Fruit fly (Drosophila melanogaster) whole organism, embryonic: ENCODE measurements around the gene msps.
A peak's percentile ranks its signal among the peaks of the same experiment; 100 is the strongest.

ENCODE experiments used
- CG10321 ChIP-seq: fragments of 200-800 bp; sonication (Bioruptor generic); IDR thresholded peaks from 2 replicates; pipeline ENCODE4 v1.3.6; 2022; ENCODE audit warnings: missing biosample characterization, missing genetic modification characterization
- CG10654 ChIP-seq: fragments of 200-800 bp; sonication (Bioruptor generic); optimal IDR thresholded peaks from 2 replicates; lab custom pipeline; 2016; ENCODE audit warnings: missing biosample characterization, missing genetic modification characterization
- CG11695 ChIP-seq: fragments of 200-800 bp; sonication (Bioruptor generic); IDR thresholded peaks from 3 replicates; pipeline ENCODE4 v1.3.6; 2022; ENCODE audit warnings: missing biosample characterization, missing genetic modification characterization
- CG11696 ChIP-seq: fragments of 200-800 bp; sonication (Bioruptor generic); IDR thresholded peaks from 2 replicates; pipeline ENCODE4 v1.3.6; 2022; ENCODE audit warnings: missing biosample characterization, missing genetic modification characterization
- CG14860 ChIP-seq: fragments of 200-800 bp; sonication (Bioruptor generic); IDR thresholded peaks from 3 replicates; pipeline ENCODE4 v1.3.6; 2022; ENCODE audit warnings: missing biosample characterization, missing genetic modification characterization; ENCODE audit not compliant: partially characterized antibody
- CG15011 ChIP-seq: fragments of 200-800 bp; sonication (Bioruptor generic); optimal IDR thresholded peaks from 3 replicates; lab custom pipeline; 2018; ENCODE audit warnings: missing biosample characterization, mild to moderate bottlenecking, missing genetic modification characterization
- CG1529 ChIP-seq: fragments of 200-800 bp; sonication (Bioruptor generic); optimal IDR thresholded peaks from 3 replicates; lab custom pipeline; 2018; ENCODE audit warnings: missing biosample characterization, missing genetic modification characterization
- CG15696 ChIP-seq: fragments of 200-800 bp; sonication (Bioruptor generic); optimal IDR thresholded peaks from 2 replicates; lab custom pipeline; 2019; ENCODE audit warnings: missing biosample characterization, mild to moderate bottlenecking, missing genetic modification characterization, moderate library complexity
- CG18619 ChIP-seq: fragments of 200-800 bp; sonication (Bioruptor generic); optimal IDR thresholded peaks from 3 replicates; lab custom pipeline; 2017; ENCODE audit warnings: missing biosample characterization, mild to moderate bottlenecking, missing genetic modification characterization
- CG18764 ChIP-seq: fragments of 200-800 bp; sonication (Bioruptor generic); optimal IDR thresholded peaks from 3 replicates; lab custom pipeline; 2016; ENCODE audit warnings: missing biosample characterization, missing genetic modification characterization
- CG3281 ChIP-seq: fragments of 200-800 bp; sonication (Bioruptor generic); optimal IDR thresholded peaks from 3 replicates; lab custom pipeline; 2017; ENCODE audit warnings: missing biosample characterization, mild to moderate bottlenecking, missing genetic modification characterization
- CG34422 ChIP-seq: fragments of 200-800 bp; sonication (Bioruptor generic); IDR thresholded peaks from 3 replicates; pipeline ENCODE4 v1.3.6; 2022; ENCODE audit warnings: missing biosample characterization, missing genetic modification characterization
- CG4282 ChIP-seq: fragments of 200-800 bp; sonication (Bioruptor generic); optimal IDR thresholded peaks from 2 replicates; lab custom pipeline; 2016; ENCODE audit warnings: missing biosample characterization, missing genetic modification characterization
- CG7745 ChIP-seq: fragments of 200-800 bp; sonication (Bioruptor generic); optimal IDR thresholded peaks from 2 replicates; lab custom pipeline; 2018; ENCODE audit warnings: missing biosample characterization, mild to moderate bottlenecking, missing genetic modification characterization, moderate library complexity
- CG7786 ChIP-seq: fragments of 200-800 bp; sonication (Bioruptor generic); optimal IDR thresholded peaks from 2 replicates; lab custom pipeline; 2016; ENCODE audit warnings: missing biosample characterization, missing genetic modification characterization
- CG7928 ChIP-seq: fragments of 200-800 bp; sonication (Bioruptor generic); optimal IDR thresholded peaks from 2 replicates; lab custom pipeline; 2017; ENCODE audit warnings: missing biosample characterization, mild to moderate bottlenecking, missing genetic modification characterization
- CG9932 ChIP-seq: fragments of 200-800 bp; sonication (Bioruptor generic); IDR thresholded peaks from 2 replicates; pipeline ENCODE4 v1.3.6; 2022; ENCODE audit warnings: missing biosample characterization, missing genetic modification characterization
- Chrac-16 ChIP-seq: fragments of 200-800 bp; sonication (Bioruptor generic); optimal IDR thresholded peaks from 3 replicates; lab custom pipeline; 2016; ENCODE audit warnings: missing biosample characterization, missing genetic modification characterization
- Dp ChIP-seq: fragments of 200-800 bp; sonication (Bioruptor generic); optimal IDR thresholded peaks from 2 replicates; lab custom pipeline; 2018; ENCODE audit warnings: missing biosample characterization, mild to moderate bottlenecking, missing genetic modification characterization, moderate library complexity
- E2f2 ChIP-seq: fragments of 200-800 bp; sonication (Bioruptor generic); IDR thresholded peaks from 2 replicates; pipeline ENCODE4 v1.3.6; 2022; ENCODE audit warnings: missing biosample characterization, missing genetic modification characterization
- MTF-1 ChIP-seq: fragments of 200-800 bp; sonication (Bioruptor generic); optimal IDR thresholded peaks from 2 replicates; lab custom pipeline; 2018; ENCODE audit warnings: missing biosample characterization, mild to moderate bottlenecking, missing genetic modification characterization, borderline replicate concordance
- Max ChIP-seq: fragments of 200-800 bp; sonication (Bioruptor generic); optimal IDR thresholded peaks from 2 replicates; lab custom pipeline; 2016; ENCODE audit warnings: missing biosample characterization, mild to moderate bottlenecking, missing genetic modification characterization
- NC2β ChIP-seq: fragments of 200-800 bp; sonication (Bioruptor generic); optimal IDR thresholded peaks from 2 replicates; lab custom pipeline; 2016; ENCODE audit warnings: missing biosample characterization, missing genetic modification characterization
- NfI ChIP-seq: fragments of 200-800 bp; sonication (Bioruptor generic); optimal IDR thresholded peaks from 3 replicates; lab custom pipeline; 2018; ENCODE audit warnings: missing biosample characterization, mild to moderate bottlenecking, missing genetic modification characterization, moderate library complexity
- ash1 ChIP-seq: fragments of 200-800 bp; sonication (Bioruptor generic); optimal IDR thresholded peaks from 2 replicates; lab custom pipeline; 2018; ENCODE audit warnings: missing biosample characterization, mild to moderate bottlenecking, missing genetic modification characterization
- cad ChIP-seq: fragments of >200 bp; optimal IDR thresholded peaks from 2 replicates; lab custom pipeline; 2017; ENCODE audit warnings: missing biosample characterization, missing genetic modification characterization
- cg ChIP-seq: fragments of 200-800 bp; sonication (Bioruptor generic); optimal IDR thresholded peaks from 3 replicates; lab custom pipeline; 2019; ENCODE audit warnings: missing biosample characterization, mild to moderate bottlenecking, missing genetic modification characterization, moderate library complexity
- croc ChIP-seq: fragments of 200-800 bp; sonication (Bioruptor generic); conservative IDR thresholded peaks from 3 replicates; pipeline ENCODE4 v1.3.6; 2022; ENCODE audit warnings: missing biosample characterization, missing genetic modification characterization
- disco-r ChIP-seq: fragments of 200-800 bp; sonication (Bioruptor generic); optimal IDR thresholded peaks from 2 replicates; lab custom pipeline; 2016; ENCODE audit warnings: missing biosample characterization, missing genetic modification characterization
- dmrt99B ChIP-seq: fragments of 200-800 bp; sonication (Bioruptor generic); optimal IDR thresholded peaks from 2 replicates; lab custom pipeline; 2018; ENCODE audit warnings: missing biosample characterization, mild to moderate bottlenecking, missing genetic modification characterization, moderate library complexity
- gem ChIP-seq: fragments of 200-800 bp; sonication (Bioruptor generic); optimal IDR thresholded peaks from 2 replicates; lab custom pipeline; 2019; ENCODE audit warnings: missing biosample characterization, mild to moderate bottlenecking, missing genetic modification characterization, moderate library complexity
- gro ChIP-seq: fragments of 200-800 bp; sonication (Bioruptor generic); optimal IDR thresholded peaks from 2 replicates; lab custom pipeline; 2016; ENCODE audit warnings: missing biosample characterization, missing genetic modification characterization
- jing ChIP-seq: fragments of 200-800 bp; sonication (Bioruptor generic); optimal IDR thresholded peaks from 2 replicates; lab custom pipeline; 2018; ENCODE audit warnings: missing biosample characterization, mild to moderate bottlenecking, missing genetic modification characterization
- jumu ChIP-seq: fragments of 200-800 bp; sonication (Bioruptor generic); optimal IDR thresholded peaks from 3 replicates; lab custom pipeline; 2016; ENCODE audit warnings: missing biosample characterization, missing genetic modification characterization
- klu ChIP-seq: fragments of 200-800 bp; sonication (Bioruptor generic); IDR thresholded peaks from 2 replicates; pipeline ENCODE4 v1.3.6; 2022; ENCODE audit warnings: missing biosample characterization, missing genetic modification characterization
- mld ChIP-seq: fragments of 200-800 bp; sonication (Bioruptor generic); IDR thresholded peaks from 3 replicates; pipeline ENCODE4 v1.3.6; 2022; ENCODE audit warnings: missing biosample characterization, missing genetic modification characterization; ENCODE audit not compliant: partially characterized antibody
- otp ChIP-seq: fragments of 200-800 bp; sonication (Bioruptor generic); IDR thresholded peaks from 3 replicates; pipeline ENCODE4, ENCODE4 v1.3.6; 2022; ENCODE audit warnings: missing biosample characterization, missing genetic modification characterization
- pan ChIP-seq, 4 experiments: fragments of >200 bp in 3 of 4; fragments of 200-800 bp in 1 of 4; sonication (Bioruptor generic) in 1 of 4; optimal IDR thresholded peaks in 3 of 4; IDR thresholded peaks in 1 of 4; 2 replicates each; pipeline versions ENCODE4 v1.3.6 to Lab custom; 2017 to 2022; ENCODE audit warnings: missing biosample characterization in 2 of 4, missing genetic modification characterization in 2 of 4, mixed read lengths in 1 of 4
- pho ChIP-seq: fragments of 200-800 bp; sonication (Bioruptor generic); optimal IDR thresholded peaks from 2 replicates; lab custom pipeline; 2016; ENCODE audit warnings: missing biosample characterization, missing genetic modification characterization
- prd ChIP-seq, 3 experiments: fragments of >200 bp in 2 of 3; fragments of 200-800 bp in 1 of 3; sonication (Bioruptor generic) in 1 of 3; optimal IDR thresholded peaks in 2 of 3; IDR thresholded peaks in 1 of 3; 2 replicates in 2 of 3; 3 replicates in 1 of 3; pipeline versions ENCODE4 v1.3.6 to Lab custom; 2017 to 2022; ENCODE audit warnings: missing biosample characterization in 1 of 3, missing genetic modification characterization in 1 of 3
- psq ChIP-seq: fragments of 200-800 bp; sonication (Bioruptor generic); optimal IDR thresholded peaks from 2 replicates; lab custom pipeline; 2017; ENCODE audit warnings: missing biosample characterization, missing genetic modification characterization
- rib ChIP-seq: fragments of 200-800 bp; sonication (Bioruptor generic); IDR thresholded peaks from 2 replicates; pipeline ENCODE4 v1.3.6; 2022; ENCODE audit warnings: missing biosample characterization, missing genetic modification characterization
- sc ChIP-seq, 3 experiments: fragments of >200 bp in 2 of 3; fragments of 200-800 bp in 1 of 3; sonication (Bioruptor generic) in 1 of 3; optimal IDR thresholded peaks; 2 replicates in 2 of 3; 3 replicates in 1 of 3; lab custom pipeline; 2017; ENCODE audit warnings: mild to moderate bottlenecking in 1 of 3, missing biosample characterization in 1 of 3, missing genetic modification characterization in 1 of 3, missing genetic modification reagents in 1 of 3
- stc ChIP-seq: fragments of 200-800 bp; sonication (Bioruptor generic); IDR thresholded peaks from 2 replicates; pipeline ENCODE4 v1.3.6; 2022; ENCODE audit warnings: missing biosample characterization, missing genetic modification characterization
- ttk ChIP-seq: fragments of 200-800 bp; sonication (Bioruptor generic); IDR thresholded peaks from 2 replicates; pipeline ENCODE4 v2.1.2; 2022; ENCODE audit warnings: missing biosample characterization, missing genetic modification characterization
- tx ChIP-seq: fragments of 200-800 bp; sonication (Bioruptor generic); optimal IDR thresholded peaks from 2 replicates; lab custom pipeline; 2016; ENCODE audit warnings: missing biosample characterization, missing genetic modification characterization
- zen ChIP-seq: fragments of 200-800 bp; sonication (Bioruptor generic); optimal IDR thresholded peaks from 3 replicates; lab custom pipeline; 2018; ENCODE audit warnings: missing biosample characterization, mild to moderate bottlenecking, missing genetic modification characterization, moderate library complexity

Gene msps

dm6 chr3R:16097661-16098329, 47.2 kb downstream of the msps start (continued):
- peak; percentile 60 for TF ChIP-seq jing (GFP tag; lab: Kevin White, UChicago)
- no peak for TF ChIP-seq sc (optimal IDR thresholded peaks at IDR 0.05; lab: Kevin White, UChicago)
- peak; percentile 58 for TF ChIP-seq sc (GFP tag; optimal IDR thresholded peaks at IDR 0.05; lab: Kevin White, UChicago)
- TF ChIP-seq CG15011 (GFP tag; lab: Kevin White, UChicago) = peak; percentile 21
- 0 out of 2 replicates have a peak, but pooled peaks have one; percentile 24 for TF ChIP-seq CG9932 (GFP tag; lab: Robert Waterston, UW)
- TF ChIP-seq CG18619 (GFP tag; lab: Kevin White, UChicago) = peak; percentile 56
- peak; percentile 50 for TF ChIP-seq MTF-1 (GFP tag; lab: Kevin White, UChicago)
- no peak for TF ChIP-seq ash1 (GFP tag; lab: Kevin White, UChicago)
- no peak for TF ChIP-seq pho (GFP tag; lab: Kevin White, UChicago)
- peak; percentile 41; the same call in 1 of the 2 replicates for TF ChIP-seq CG10321 (GFP tag; lab: Robert Waterston, UW)
- TF ChIP-seq CG14860 (GFP tag; lab: Robert Waterston, UW) = no peak
- 0 out of 2 replicates have a peak, but pooled peaks have one; percentile 30 for TF ChIP-seq CG11696 (GFP tag; lab: Robert Waterston, UW)
- peak; percentile 86 for TF ChIP-seq gem (tag; lab: Kevin White, UChicago)
- TF ChIP-seq CG7786 = peak; percentile 64
- peak; percentile 81; the same call in 2 of the 3 replicates for TF ChIP-seq CG34422 (GFP tag; lab: Robert Waterston, UW)
- peak; percentile 95 for TF ChIP-seq zen (tag; lab: Kevin White, UChicago)
- no peak for TF ChIP-seq mld (GFP tag; lab: Robert Waterston, UW)
- TF ChIP-seq ttk (GFP tag; lab: Robert Waterston, UW) = peak; percentile 59; the same call in 1 of the 2 replicates
- TF ChIP-seq rib = no peak
- peak; percentile 47 for TF ChIP-seq CG18764 (GFP tag; lab: Kevin White, UChicago)
- TF ChIP-seq croc (GFP tag; lab: Robert Waterston, UW) = peak; percentile 84
- peak; percentile 53 for TF ChIP-seq stc (GFP tag; lab: Robert Waterston, UW)
- peak; percentile 52 for TF ChIP-seq NfI
- peak; percentile 50 for TF ChIP-seq CG10654 (GFP tag; lab: Kevin White, UChicago)
- peak; percentile 42 for TF ChIP-seq tx (GFP tag; lab: Kevin White, UChicago)
- no peak for TF ChIP-seq CG7745
- TF ChIP-seq Dp (GFP tag; lab: Kevin White, UChicago) = no peak
- TF ChIP-seq CG15696 (tag; lab: Kevin White, UChicago) = peak; percentile 90
- TF ChIP-seq Chrac-16 (GFP tag; lab: Kevin White, UChicago) = peak; percentile 86
- peak; percentile 82 for TF ChIP-seq cg (GFP tag; lab: Kevin White, UChicago)
- no peak for TF ChIP-seq klu (GFP tag; lab: Robert Waterston, UW)
- no peak for TF ChIP-seq CG7928 (GFP tag; lab: Kevin White, UChicago)
- peak; percentile 70 for TF ChIP-seq Max (GFP tag; lab: Kevin White, UChicago)
- TF ChIP-seq disco-r (GFP tag; lab: Kevin White, UChicago) = peak; percentile 33
- TF ChIP-seq prd (optimal IDR thresholded peaks at IDR 0.05; lab: Kevin White, UChicago) = no peak
- peak; percentile 96 for TF ChIP-seq prd (GFP tag; IDR thresholded peaks at IDR 0.05; lab: Robert Waterston, UW)
- peak; percentile 72 for TF ChIP-seq jumu (GFP tag; lab: Kevin White, UChicago)
- TF ChIP-seq pan (optimal IDR thresholded peaks at IDR 0.05; lab: Kevin White, UChicago) = no peak
- TF ChIP-seq pan (GFP tag; optimal IDR thresholded peaks at IDR 0.05 in 1 of 2, IDR thresholded peaks at IDR 0.05 in 1 of 2) = peak in 1 of 2 experiments; percentile 75
- peak; percentile 70 for TF ChIP-seq NC2β (GFP tag; lab: Kevin White, UChicago)
- peak; percentile 81 for TF ChIP-seq CG11695 (GFP tag; lab: Robert Waterston, UW)
- peak; percentile 72 for TF ChIP-seq CG1529 (GFP tag; lab: Kevin White, UChicago)
- peak; percentile 67; the same call in 2 of the 3 replicates for TF ChIP-seq otp
- peak; percentile 8 for TF ChIP-seq psq (GFP tag; lab: Kevin White, UChicago)
- no peak for TF ChIP-seq cad (GFP tag; lab: Kevin White, UChicago)
- no peak for TF ChIP-seq gro (GFP tag; lab: Kevin White, UChicago)
- peak; percentile 1 for TF ChIP-seq CG4282 (GFP tag; lab: Kevin White, UChicago)
- TF ChIP-seq CG3281 (GFP tag; lab: Kevin White, UChicago) = peak; percentile 32
- 0 out of 2 replicates have a peak, but pooled peaks have one; percentile 47 for TF ChIP-seq E2f2 (GFP tag; lab: Robert Waterston, UW)
- peak; percentile 85 for TF ChIP-seq dmrt99B
